Worm (Caenorhabditis elegans): ENCODE results near the gene rab-33.

Gene rab-33

ce11 chrIII:10481497-10481896 lies 22.2 kb downstream of the rab-33 start:
- TF ChIP-seq mel-28 (tag; optimal IDR thresholded peaks at IDR 0.05; ENCODE audit: borderline replicate concordance) (no peak), F22D6.2 (tag; optimal IDR thresholded peaks at IDR 0.05) (no peak), F23B12.7 (tag; optimal IDR thresholded peaks at IDR 0.05; ENCODE audit: insufficient read depth) (no peak), hlh-26 (GFP tag; conservative IDR thresholded peaks at IDR 0.05) (no peak), zim-3 (tag; optimal IDR thresholded peaks at IDR 0.05) (no peak), F49E8.2 (tag; optimal IDR thresholded peaks at IDR 0.05; ENCODE audit: insufficient read depth) (no peak), efl-1 (GFP tag; optimal IDR thresholded peaks at IDR 0.05) (no peak)

ce11 chrIII:10479180-10479579 lies 24.5 kb downstream of the rab-33 start, which contains the start of gene D2045.7:
Gene D2045.7 (plus strand): TSS chrIII:10479480.
- TF ChIP-seq snpc-1.3 (tag; optimal IDR thresholded peaks at IDR 0.05; ENCODE audit: insufficient read depth), result no peak
- no peak for TF ChIP-seq attf-5 (GFP tag; optimal IDR thresholded peaks at IDR 0.05)
- TF ChIP-seq Y53G8AR.9 (GFP tag; conservative IDR thresholded peaks at IDR 0.05), result no peak
- TF ChIP-seq dpff-1 (tag; optimal IDR thresholded peaks at IDR 0.05), result no peak
- TF ChIP-seq ZK185.1 (tag; optimal IDR thresholded peaks at IDR 0.05; ENCODE audit: poor library complexity, severe bottlenecking), result no peak
- no peak for TF ChIP-seq ztf-25 (GFP tag; IDR thresholded peaks at IDR 0.05)
- TF ChIP-seq Y79H2A.3 (GFP tag; conservative IDR thresholded peaks at IDR 0.05), result no peak

- no peak for TF ChIP-seq B0336.3 (GFP tag; IDR thresholded peaks at IDR 0.05)
- no peak for TF ChIP-seq ceh-40 (GFP tag; IDR thresholded peaks at IDR 0.05)
- TF ChIP-seq attf-6 (GFP tag; IDR thresholded peaks at IDR 0.05), result no peak
- no peak for TF ChIP-seq nfya-1 (tag; optimal IDR thresholded peaks at IDR 0.05; ENCODE audit: borderline replicate concordance, insufficient read depth)
- TF ChIP-seq F23B12.7 (tag; optimal IDR thresholded peaks at IDR 0.05; ENCODE audit: insufficient read depth), result no peak
- no peak for TF ChIP-seq F57A8.1 (GFP tag; optimal IDR thresholded peaks at IDR 0.05)
- TF ChIP-seq mcd-1 (GFP tag; IDR thresholded peaks at IDR 0.05), result no peak
- TF ChIP-seq C17E4.6 (GFP tag; IDR thresholded peaks at IDR 0.05), result no peak
Measured at ce11 chrIII:10474945-10475344, 28.7 kb downstream of the rab-33 start, which contains the start of gene D2045.9. Gene D2045.9 (plus strand): TSS chrIII:10475245.

- TF ChIP-seq aptf-2 (GFP tag; conservative IDR thresholded peaks at IDR 0.05) (no peak), hrde-1 (tag; optimal IDR thresholded peaks at IDR 0.05; ENCODE audit: borderline replicate concordance) (no peak), mcd-1 (GFP tag; IDR thresholded peaks at IDR 0.05) (0 out of 2 replicates have a peak, but pooled peaks have one; percentile 24), aptf-3 (GFP tag; IDR thresholded peaks at IDR 0.05) (no peak), B0019.2 (GFP tag; conservative IDR thresholded peaks at IDR 0.05) (no peak), K11D2.4 (GFP tag; IDR thresholded peaks at IDR 0.05) (no peak), pbrm-1 (GFP tag; IDR thresholded peaks at IDR 0.05) (no peak), F22D6.2 (tag; optimal IDR thresholded peaks at IDR 0.05) (no peak), ceh-100 (GFP tag; IDR thresholded peaks at IDR 0.05) (no peak), F55B11.4 (tag; optimal IDR thresholded peaks at IDR 0.05; ENCODE audit: borderline replicate concordance, insufficient read depth) (no peak), cebp-1 (GFP tag; IDR thresholded peaks at IDR 0.05) (peak; percentile 68; the same call in 1 of the 2 replicates), cebp-1 (tag; optimal IDR thresholded peaks at IDR 0.05) (peak; percentile 88), madf-10 (tag; optimal IDR thresholded peaks at IDR 0.05) (no peak), rec-8 (tag; optimal IDR thresholded peaks at IDR 0.05) (no peak), nfya-2 (GFP tag; IDR thresholded peaks at IDR 0.05) (no peak), ceh-40 (GFP tag; IDR thresholded peaks at IDR 0.05) (no peak), F37B4.10 (GFP tag; IDR thresholded peaks at IDR 0.05) (no peak), rpc-1 (optimal IDR thresholded peaks at IDR 0.05) (no peak), rpc-1 (tag; optimal IDR thresholded peaks at IDR 0.05) (no peak)
Measured at ce11 chrIII:10470927-10471326, 32.7 kb downstream of the rab-33 start, which contains the start of gene cul-1. Gene cul-1 (plus strand): TSS chrIII:10471237.
